Fruit fly (Drosophila melanogaster) whole organism, adult: ENCODE results near the gene CG14687.

Source experiments
- CG1620 ChIP-seq: fragments of 200-800 bp; sonication (Bioruptor generic); optimal IDR thresholded peaks from 2 replicates; lab custom pipeline; 2016; ENCODE audit warnings: missing biosample characterization, missing genetic modification characterization
- CG33017 ChIP-seq: fragments of 200-800 bp; sonication (Bioruptor generic); optimal IDR thresholded peaks from 2 replicates; lab custom pipeline; 2018; ENCODE audit warnings: missing biosample characterization, mild to moderate bottlenecking, missing genetic modification characterization, moderate library complexity
- CG5204 ChIP-seq: fragments of 200-800 bp; sonication (Bioruptor generic); optimal IDR thresholded peaks from 2 replicates; lab custom pipeline; 2016; ENCODE audit warnings: missing biosample characterization, missing genetic modification characterization
- CG7045 ChIP-seq: fragments of 200-800 bp; sonication (Bioruptor generic); optimal IDR thresholded peaks from 2 replicates; lab custom pipeline; 2017; ENCODE audit warnings: missing biosample characterization, mild to moderate bottlenecking, missing genetic modification characterization
- CG7101 ChIP-seq: fragments of 200-800 bp; sonication (Bioruptor generic); optimal IDR thresholded peaks from 2 replicates; lab custom pipeline; 2018; ENCODE audit warnings: missing biosample characterization, mild to moderate bottlenecking, missing genetic modification characterization, moderate library complexity
- Hr96 ChIP-seq: fragments of 200-800 bp; sonication (Bioruptor generic); optimal IDR thresholded peaks from 2 replicates; lab custom pipeline; 2016; ENCODE audit warnings: missing biosample characterization, missing genetic modification characterization
- Mnt ChIP-seq: fragments of 200-800 bp; sonication (Bioruptor generic); optimal IDR thresholded peaks from 2 replicates; lab custom pipeline; 2016; ENCODE audit warnings: missing biosample characterization, mild to moderate bottlenecking, missing genetic modification characterization
- bab1 ChIP-seq: fragments of 200-800 bp; sonication (Bioruptor generic); optimal IDR thresholded peaks from 3 replicates; lab custom pipeline; 2019; ENCODE audit warnings: missing biosample characterization, mild to moderate bottlenecking, missing genetic modification characterization, moderate library complexity
- cic ChIP-seq: fragments of 200-800 bp; sonication (Bioruptor generic); optimal IDR thresholded peaks from 2 replicates; lab custom pipeline; 2017; ENCODE audit warnings: missing biosample characterization, mild to moderate bottlenecking, missing genetic modification characterization, moderate library complexity
- cnc ChIP-seq, 2 experiments: fragments of >200 bp; optimal IDR thresholded peaks; 2 replicates each; lab custom pipeline; 2017
- kay ChIP-seq: fragments of 200-800 bp; sonication (Bioruptor generic); peaks from one replicate; lab custom pipeline; 2016; ENCODE audit warnings: missing biosample characterization, missing genetic modification characterization, borderline replicate concordance
- toe ChIP-seq: fragments of 200-800 bp; sonication (Bioruptor generic); optimal IDR thresholded peaks from 2 replicates; lab custom pipeline; 2016; ENCODE audit warnings: missing biosample characterization, missing genetic modification characterization

DNA sequence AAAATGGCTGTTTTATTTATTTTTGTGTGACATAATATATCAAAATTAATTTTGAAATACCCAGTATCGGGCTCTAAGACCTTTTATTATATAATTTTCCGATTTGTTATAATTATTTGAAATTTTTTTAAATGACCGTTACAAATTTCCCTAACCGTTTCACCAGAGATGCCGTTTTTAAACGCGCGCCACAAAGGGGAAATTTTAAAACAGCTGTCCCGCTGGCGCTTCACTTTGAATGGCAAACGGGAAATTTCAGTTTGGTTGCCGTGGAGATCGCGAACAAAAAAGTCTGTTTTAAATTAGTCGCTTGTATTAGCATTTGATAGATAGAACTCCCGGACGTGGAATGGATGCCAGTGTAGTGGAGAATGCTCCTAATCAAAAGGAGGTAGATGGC lies 22.3 kb downstream of the CG14687 start, which contains the start of the genes CG14693 and TTLL15:
- TF ChIP-seq CG7045 (GFP tag; lab: Kevin White, UChicago) (no peak), kay (GFP tag; lab: Kevin White, UChicago) (peak; percentile 82), CG7101 (tag; lab: Kevin White, UChicago) (no peak), CG5204 (no peak), CG1620 (no peak), CG33017 (tag; lab: Kevin White, UChicago) (no peak), toe (GFP tag; lab: Kevin White, UChicago) (no peak), Mnt (GFP tag; lab: Kevin White, UChicago) (no peak), cic (GFP tag; lab: Kevin White, UChicago) (no peak), Hr96 (GFP tag; lab: Kevin White, UChicago) (no peak), bab1 (no peak), cnc (optimal IDR thresholded peaks at IDR 0.05; lab: Kevin White, UChicago) (no peak)
